Worm (Caenorhabditis elegans): ENCODE measurements around the gene kin-18.

ce11 chrIII:6136178-6136577 is 17.8 kb downstream of the kin-18 start, which contains the start of gene mvk-1:
- TF ChIP-seq dao-5 (tag; optimal IDR thresholded peaks at IDR 0.05) = no peak
- TF ChIP-seq him-1 (tag; optimal IDR thresholded peaks at IDR 0.05) = no peak
- TF ChIP-seq W03F9.2 (tag; optimal IDR thresholded peaks at IDR 0.05) = no peak

All from whole organism, L4/young adult.